Worm (Caenorhabditis elegans): ENCODE results near the gene R09A8.2.
"Not testable (repeated sequence)": the region's sequence is repeated elsewhere in the genome, so short reads cannot be mapped to it uniquely, and the experiment has no call there.

DNA sequence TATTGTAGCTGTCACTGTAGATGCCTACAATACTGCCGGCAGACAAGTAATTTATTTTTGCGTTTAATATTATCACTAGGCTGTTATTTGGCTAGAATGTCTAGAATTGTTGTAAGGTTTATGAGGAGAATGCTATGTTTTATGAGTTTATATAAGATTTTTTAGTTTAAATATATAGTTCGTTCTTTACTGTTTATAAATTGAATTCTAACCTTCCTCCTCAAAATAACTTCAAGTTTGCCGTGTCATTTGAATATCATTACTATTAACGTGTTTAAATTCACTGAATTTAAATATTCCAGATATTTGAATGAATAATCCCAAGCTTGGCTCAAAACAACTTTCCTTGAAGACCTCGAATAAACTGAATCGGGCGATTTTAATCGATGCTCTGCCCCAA lies 5.8 kb upstream of the R09A8.2 start, which contains the start of gene R09A8.1:
- TF ChIP-seq C34F6.9 (tag; optimal IDR thresholded peaks at IDR 0.05); elt-3 (tag; optimal IDR thresholded peaks at IDR 0.05); nhr-77 (tag; optimal IDR thresholded peaks at IDR 0.05); fos-1 (tag; optimal IDR thresholded peaks at IDR 0.05); nhr-6 (tag; optimal IDR thresholded peaks at IDR 0.05); ztf-11 (tag; optimal IDR thresholded peaks at IDR 0.05); unc-62 (GFP tag; optimal IDR thresholded peaks at IDR 0.05); mab-5 (tag; optimal IDR thresholded peaks at IDR 0.05); nhr-11 (tag; optimal IDR thresholded peaks at IDR 0.05); skn-1 (tag; optimal IDR thresholded peaks at IDR 0.05): not testable (repeated sequence)

Data from whole organism, L2 larva.